Worm (Caenorhabditis elegans): ENCODE data around the gene pps-1.
A peak's percentile ranks its signal among the peaks of the same experiment; 100 is the strongest.

pps-1 gene

ce11 chrIV:10174932-10175732 lies 13.3 kb downstream of the pps-1 start (continued):
- TF ChIP-seq sox-2 (GFP tag; IDR thresholded peaks at IDR 0.05) (no peak), ahr-1 (tag; optimal IDR thresholded peaks at IDR 0.05) (no peak), syd-9 (tag; optimal IDR thresholded peaks at IDR 0.05) (peak; percentile 9), odd-2 (tag; optimal IDR thresholded peaks at IDR 0.05) (no peak), lim-6 (tag; optimal IDR thresholded peaks at IDR 0.05) (no peak), ets-4 (tag; optimal IDR thresholded peaks at IDR 0.05) (no peak)

ce11 chrIV:10176252-10176730 lies 14.5 kb downstream of the pps-1 start, which contains the start of gene rack-1:
TSS of gene rack-1 (plus strand) at chrIV:10176680.
- TF ChIP-seq ceh-30 (tag; optimal IDR thresholded peaks at IDR 0.05) (no peak), fax-1 (tag; optimal IDR thresholded peaks at IDR 0.05) (peak; percentile 3), ahr-1 (tag; optimal IDR thresholded peaks at IDR 0.05) (no peak), nfya-1 (tag; optimal IDR thresholded peaks at IDR 0.05) (peak; percentile 20), unc-42 (tag; optimal IDR thresholded peaks at IDR 0.05) (peak; percentile 66), ceh-31 (tag; optimal IDR thresholded peaks at IDR 0.05) (peak; percentile 11), che-1 (tag; optimal IDR thresholded peaks at IDR 0.05) (no peak), ceh-24 (tag; optimal IDR thresholded peaks at IDR 0.05) (no peak)

ce11 chrIV:10177779-10178178 lies 16.0 kb downstream of the pps-1 start, which contains the start of gene mspn-1:
TSS of gene mspn-1 (plus strand) at chrIV:10177968.
- TF ChIP-seq K09A11.1 (tag; optimal IDR thresholded peaks at IDR 0.05; ENCODE audit: insufficient read depth), result no peak
- TF ChIP-seq nhr-11 (tag; optimal IDR thresholded peaks at IDR 0.05), result no peak
- TF ChIP-seq ceh-31 (tag; optimal IDR thresholded peaks at IDR 0.05), result no peak
- no peak for TF ChIP-seq eyg-1 (tag; optimal IDR thresholded peaks at IDR 0.05)
- no peak for TF ChIP-seq fkh-10 (GFP tag; optimal IDR thresholded peaks at IDR 0.05)
- no peak for TF ChIP-seq C38D4.7 (GFP tag; optimal IDR thresholded peaks at IDR 0.05)
- no peak for TF ChIP-seq ceh-2 (tag; optimal IDR thresholded peaks at IDR 0.05)
- no peak for TF ChIP-seq nhr-232 (tag; optimal IDR thresholded peaks at IDR 0.05)
- TF ChIP-seq pax-1 (tag; optimal IDR thresholded peaks at IDR 0.05), result no peak
- no peak for TF ChIP-seq Y22D7AL.16 (tag; optimal IDR thresholded peaks at IDR 0.05)
- no peak for TF ChIP-seq ama-1 (optimal IDR thresholded peaks at IDR 0.05)
- no peak for TF ChIP-seq unc-3 (GFP tag; conservative IDR thresholded peaks at IDR 0.05)
- TF ChIP-seq unc-3 (tag; optimal IDR thresholded peaks at IDR 0.05), result no peak
- TF ChIP-seq fkh-6 (tag; optimal IDR thresholded peaks at IDR 0.05), result no peak
- no peak for TF ChIP-seq odd-2 (tag; optimal IDR thresholded peaks at IDR 0.05)
- TF ChIP-seq tbx-7 (tag; optimal IDR thresholded peaks at IDR 0.05), result no peak

ce11 chrIV:10180133-10180749 lies 18.4 kb downstream of the pps-1 start, which contains the start of gene gta-1:
TSS of gene gta-1 (plus strand) at chrIV:10180660.
- TF ChIP-seq hlh-30 (tag; optimal IDR thresholded peaks at IDR 0.05; ENCODE audit: insufficient read depth) (peak; percentile 83), unc-55 (GFP tag; optimal IDR thresholded peaks at IDR 0.05) (peak; percentile 70), ceh-9 (tag; optimal IDR thresholded peaks at IDR 0.05) (no peak)

- TF ChIP-seq unc-86 (tag; optimal IDR thresholded peaks at IDR 0.05) (no peak), unc-42 (tag; optimal IDR thresholded peaks at IDR 0.05) (peak; percentile 34)
Measured at ce11 chrIV:10188505-10188904, 26.7 kb downstream of the pps-1 start.

ce11 chrIV:10190586-10190985 lies 28.8 kb downstream of the pps-1 start:
- peak; percentile 52 for TF ChIP-seq ceh-34 (tag; optimal IDR thresholded peaks at IDR 0.05)
- TF ChIP-seq ahr-1 (tag; optimal IDR thresholded peaks at IDR 0.05), result no peak
- no peak for TF ChIP-seq K09A11.1 (tag; optimal IDR thresholded peaks at IDR 0.05; ENCODE audit: insufficient read depth)

Data from whole organism, late embryonic.